Worm (Caenorhabditis elegans) whole organism, L1 larva: Measurements from ENCODE around the gene dhs-11.

Experiments
- F16B12.6 ChIP-seq: fragments of 150-350 bp; optimal IDR thresholded peaks from 2 replicates; lab custom pipeline; 2014; ENCODE audit warnings: missing biosample characterization, missing genetic modification characterization
- dpl-1 ChIP-seq, 3 experiments: fragments of 150-350 bp in 2 of 3; sonication (generic microtip) in 1 of 3; optimal IDR thresholded peaks; 2 replicates each; lab custom pipeline; 2014 to 2017; ENCODE audit warnings: missing biosample characterization in 3 of 3, missing genetic modification characterization in 3 of 3, missing genetic modification reagents in 3 of 3
- dsc-1 ChIP-seq: sonication (generic microtip); optimal IDR thresholded peaks from 2 replicates; lab custom pipeline; 2016; ENCODE audit warnings: mild to moderate bottlenecking, missing genetic modification characterization, missing compliant biosample characterization
- efl-1 ChIP-seq, 4 experiments: fragments of 150-350 bp; optimal IDR thresholded peaks in 3 of 4; peaks in 1 of 4; 1 replicate in 1 of 4; 2 replicates in 3 of 4; lab custom pipeline; 2014; ENCODE audit warnings: missing biosample characterization in 2 of 4, missing genetic modification characterization in 2 of 4, missing genetic modification reagents in 2 of 4
- egl-13 ChIP-seq: sonication (generic microtip); optimal IDR thresholded peaks from 2 replicates; lab custom pipeline; 2016; ENCODE audit warnings: missing genotype, missing genetic modification reagents, missing genetic modification characterization, missing compliant biosample characterization
- ets-5 ChIP-seq: fragments of 200-800 bp; sonication (Bioruptor generic); IDR thresholded peaks from 2 replicates; pipeline ENCODE4 v1.3.6; 2022; ENCODE audit warnings: missing genetic modification characterization, missing compliant biosample characterization
- fkh-10 ChIP-seq: sonication (generic microtip); optimal IDR thresholded peaks from 2 replicates; lab custom pipeline; 2017; ENCODE audit warnings: missing biosample characterization, missing genetic modification reagents, missing genetic modification characterization
- fkh-4 ChIP-seq: sonication (generic microtip); optimal IDR thresholded peaks from 2 replicates; lab custom pipeline; 2016; ENCODE audit warnings: missing compliant biosample characterization, missing genetic modification characterization, borderline replicate concordance
- fkh-8 ChIP-seq: sonication (generic microtip); optimal IDR thresholded peaks from 2 replicates; lab custom pipeline; 2016; ENCODE audit warnings: mild to moderate bottlenecking, missing genetic modification characterization, missing compliant biosample characterization
- hlh-4 ChIP-seq: sonication (generic microtip); optimal IDR thresholded peaks from 2 replicates; lab custom pipeline; 2016; ENCODE audit warnings: mild to moderate bottlenecking, missing genetic modification characterization, missing compliant biosample characterization
- lin-14 ChIP-seq: fragments of 200-800 bp; sonication (Bioruptor generic); optimal IDR thresholded peaks from 2 replicates; lab custom pipeline; 2018; ENCODE audit warnings: mild to moderate bottlenecking, missing genetic modification characterization, moderate library complexity, missing compliant biosample characterization
- lsy-2 ChIP-seq, 2 experiments: fragments of 150-350 bp; optimal IDR thresholded peaks; 2 replicates each; lab custom pipeline; 2014; ENCODE audit warnings: missing biosample characterization in 2 of 2, missing genetic modification characterization in 2 of 2
- mab-9 ChIP-seq: fragments of 200-800 bp; sonication (Bioruptor generic); IDR thresholded peaks from 2 replicates; pipeline ENCODE4 v1.3.6; 2022; ENCODE audit warnings: missing genetic modification reagents, missing genetic modification characterization, missing compliant biosample characterization
- mef-2 ChIP-seq: fragments of 150-350 bp; optimal IDR thresholded peaks from 2 replicates; lab custom pipeline; 2014; ENCODE audit warnings: missing biosample characterization, missing genetic modification characterization
- nhr-20 ChIP-seq: sonication (generic microtip); optimal IDR thresholded peaks from 2 replicates; lab custom pipeline; 2016; ENCODE audit warnings: mild to moderate bottlenecking, missing genetic modification characterization, missing compliant biosample characterization
- nhr-47 ChIP-seq: sonication (generic microtip); optimal IDR thresholded peaks from 2 replicates; lab custom pipeline; 2016; ENCODE audit warnings: mild to moderate bottlenecking, missing genetic modification characterization, moderate library complexity, missing compliant biosample characterization
- nhr-71 ChIP-seq: sonication (generic microtip); optimal IDR thresholded peaks from 2 replicates; lab custom pipeline; 2016; ENCODE audit warnings: mild to moderate bottlenecking, missing genetic modification characterization, moderate library complexity, missing compliant biosample characterization
- nhr-84 ChIP-seq: sonication (generic microtip); optimal IDR thresholded peaks from 2 replicates; lab custom pipeline; 2017; ENCODE audit warnings: missing biosample characterization, missing genetic modification characterization
- pag-3 ChIP-seq: sonication (generic microtip); optimal IDR thresholded peaks from 2 replicates; lab custom pipeline; 2017; ENCODE audit warnings: missing genetic modification characterization, mild to moderate bottlenecking, missing compliant biosample characterization, antibody characterized with exemption, borderline replicate concordance; ENCODE audit not compliant: insufficient read depth
- pax-3 ChIP-seq: fragments of 200-800 bp; sonication (Bioruptor generic); optimal IDR thresholded peaks from 2 replicates; lab custom pipeline; 2018; ENCODE audit warnings: mild to moderate bottlenecking, missing genetic modification characterization, moderate library complexity, missing compliant biosample characterization
- pqm-1 ChIP-seq: sonication (generic microtip); optimal IDR thresholded peaks from 3 replicates; lab custom pipeline; 2017; ENCODE audit warnings: missing biosample characterization, missing genetic modification characterization
- sox-4 ChIP-seq: sonication (generic microtip); optimal IDR thresholded peaks from 2 replicates; lab custom pipeline; 2016; ENCODE audit warnings: missing genetic modification characterization, missing compliant biosample characterization
- swsn-7 ChIP-seq: sonication (generic microtip); optimal IDR thresholded peaks from 2 replicates; lab custom pipeline; 2016; ENCODE audit warnings: missing genetic modification characterization, missing compliant biosample characterization
- tbx-2 ChIP-seq: sonication (generic microtip); optimal IDR thresholded peaks from 2 replicates; lab custom pipeline; 2016; ENCODE audit warnings: missing genetic modification characterization, missing compliant biosample characterization
- unc-130 ChIP-seq: fragments of 150-350 bp; optimal IDR thresholded peaks from 2 replicates; lab custom pipeline; 2017; ENCODE audit warnings: missing biosample characterization, missing genetic modification characterization, inconsistent platforms
- unc-30 ChIP-seq: sonication (generic microtip); optimal IDR thresholded peaks from 2 replicates; lab custom pipeline; 2017; ENCODE audit warnings: missing biosample characterization, missing genetic modification characterization
- unc-86 ChIP-seq: sonication (generic microtip); optimal IDR thresholded peaks from 2 replicates; lab custom pipeline; 2016; ENCODE audit warnings: missing genetic modification characterization, missing compliant biosample characterization
- unc-98 ChIP-seq: fragments of 200-800 bp; sonication (Bioruptor generic); IDR thresholded peaks from 2 replicates; pipeline ENCODE4 v1.3.6; 2022; ENCODE audit warnings: missing genetic modification characterization, missing compliant biosample characterization
- xbp-1 ChIP-seq: sonication (generic microtip); optimal IDR thresholded peaks from 2 replicates; lab custom pipeline; 2016; ENCODE audit warnings: missing genetic modification characterization, missing compliant biosample characterization
- zip-4 ChIP-seq: fragments of 200-800 bp; sonication (Bioruptor generic); optimal IDR thresholded peaks from 2 replicates; lab custom pipeline; 2018; ENCODE audit warnings: mild to moderate bottlenecking, missing genetic modification characterization, moderate library complexity, missing compliant biosample characterization
- ztf-4 ChIP-seq: fragments of 150-350 bp; optimal IDR thresholded peaks from 2 replicates; lab custom pipeline; 2014; ENCODE audit warnings: missing biosample characterization, missing genetic modification characterization

The dhs-11 gene

ce11 chrIII:10608161-10608560, 34.5 kb downstream of the dhs-11 start:
- peak; percentile 13 for TF ChIP-seq egl-13 (tag; lab: Kevin White, UChicago)
- no peak for TF ChIP-seq unc-130 (tag; lab: Kevin White, UChicago)
- TF ChIP-seq dsc-1 (tag; lab: Kevin White, UChicago), result peak; percentile 69
- TF ChIP-seq fkh-4 (tag; lab: Kevin White, UChicago), result no peak
- TF ChIP-seq xbp-1 (tag; lab: Kevin White, UChicago), result no peak
- TF ChIP-seq nhr-47, result peak; percentile 36
- TF ChIP-seq nhr-71, result peak; percentile 41
- peak; percentile 54 for TF ChIP-seq fkh-8 (tag; lab: Kevin White, UChicago)
- TF ChIP-seq zip-4 (GFP tag; lab: Kevin White, UChicago), result no peak
- TF ChIP-seq efl-1 (optimal IDR thresholded peaks at IDR 0.05; lab: Kevin White, UChicago), result no peak
- peak in 1 of 2 experiments; percentile 86 for TF ChIP-seq efl-1 (GFP tag; optimal IDR thresholded peaks at IDR 0.05 in 1 of 2; lab: Kevin White, UChicago)
- peak; percentile 51 for TF ChIP-seq unc-86 (tag; lab: Kevin White, UChicago)

- TF ChIP-seq unc-98, result no peak
- TF ChIP-seq tbx-2 (tag; lab: Kevin White, UChicago), result no peak
- TF ChIP-seq pqm-1 (tag; lab: Kevin White, UChicago), result no peak
- TF ChIP-seq fkh-10, result no peak
Observed at ce11 chrIII:10605049-10605448, 37.6 kb downstream of the dhs-11 start, which contains the start of gene rabx-5. TSS of gene rabx-5 (plus strand) at chrIII:10605349.

- TF ChIP-seq egl-13 (tag; lab: Kevin White, UChicago), result no peak
- no peak for TF ChIP-seq unc-30
- TF ChIP-seq lin-14 (GFP tag; lab: Kevin White, UChicago), result peak; percentile 26
- TF ChIP-seq fkh-8 (tag; lab: Kevin White, UChicago), result peak; percentile 98
- TF ChIP-seq unc-98, result no peak
- peak; percentile 51 for TF ChIP-seq dsc-1 (tag; lab: Kevin White, UChicago)
- TF ChIP-seq nhr-71, result peak; percentile 72
- no peak for TF ChIP-seq nhr-20
- TF ChIP-seq mab-9 (GFP tag; lab: Robert Waterston, UW), result no peak
- TF ChIP-seq swsn-7, result peak; percentile 13
- peak; percentile 65 for TF ChIP-seq nhr-47
- TF ChIP-seq F16B12.6 (tag; lab: Kevin White, UChicago), result peak; percentile 4
- no peak for TF ChIP-seq pag-3
- no peak for TF ChIP-seq efl-1 (optimal IDR thresholded peaks at IDR 0.05; lab: Kevin White, UChicago)
- TF ChIP-seq efl-1 (GFP tag; optimal IDR thresholded peaks at IDR 0.05 in 1 of 2; lab: Kevin White, UChicago), result no peak
- TF ChIP-seq mef-2, result peak; percentile 24
- TF ChIP-seq nhr-84 (tag; lab: Kevin White, UChicago), result no peak
- no peak for TF ChIP-seq ztf-4 (tag; lab: Kevin White, UChicago)
- TF ChIP-seq, all 84 proteins: peak for 8
Observed at ce11 chrIII:10604325-10604724, 38.3 kb downstream of the dhs-11 start.

- no peak for TF ChIP-seq lsy-2 (tag; optimal IDR thresholded peaks at IDR 0.05; lab: Kevin White, UChicago)
Observed at ce11 chrIII:10603248-10603647, 39.4 kb downstream of the dhs-11 start, which contains the start of gene Y39A1A.2. TSS of gene Y39A1A.2 (minus strand) at chrIII:10603566.

- TF ChIP-seq pax-3 (tag; lab: Kevin White, UChicago) (peak; percentile 74), nhr-47 (peak; percentile 58), ets-5 (GFP tag; lab: Robert Waterston, UW) (no peak), sox-4 (peak; percentile 4), fkh-8 (tag; lab: Kevin White, UChicago) (peak; percentile 84), dpl-1 (GFP tag; optimal IDR thresholded peaks at IDR 0.05; lab: Kevin White, UChicago) (no peak), egl-13 (tag; lab: Kevin White, UChicago) (peak; percentile 58), nhr-71 (peak; percentile 53), dsc-1 (tag; lab: Kevin White, UChicago) (peak; percentile 95), nhr-20 (peak; percentile 6), swsn-7 (peak; percentile 20), hlh-4 (tag; lab: Kevin White, UChicago) (no peak), lin-14 (GFP tag; lab: Kevin White, UChicago) (peak; percentile 39)
- TF ChIP-seq, all 84 proteins: peak for 10
Observed at ce11 chrIII:10600894-10601293, 41.8 kb downstream of the dhs-11 start.
